Worm (Caenorhabditis elegans) whole organism, L3 larva: ENCODE data around the gene acp-5.
A peak's percentile ranks its signal among the peaks of the same experiment; 100 is the strongest.

Experiments
- R02D3.7 ChIP-seq: fragments of 150-350 bp; optimal IDR thresholded peaks from 2 replicates; lab custom pipeline; 2014; ENCODE audit warnings: missing biosample characterization, missing genetic modification characterization
- ZK546.5 ChIP-seq: sonication (generic microtip); optimal IDR thresholded peaks from 2 replicates; lab custom pipeline; 2017; ENCODE audit warnings: missing biosample characterization, missing genetic modification characterization
- aly-2 ChIP-seq: fragments of 150-350 bp; optimal IDR thresholded peaks from 2 replicates; lab custom pipeline; 2014; ENCODE audit warnings: missing biosample characterization, missing genetic modification characterization
- ama-1 ChIP-seq: fragments of 150-350 bp; optimal IDR thresholded peaks from 2 replicates; lab custom pipeline; 2018
- ceh-16 ChIP-seq: sonication (generic microtip); optimal IDR thresholded peaks from 2 replicates; lab custom pipeline; 2017; ENCODE audit warnings: missing biosample characterization, missing genetic modification characterization
- ceh-28 ChIP-seq: fragments of 150-350 bp; optimal IDR thresholded peaks from 2 replicates; lab custom pipeline; 2014; ENCODE audit warnings: missing biosample characterization, missing genetic modification reagents, missing genetic modification characterization
- ceh-82 ChIP-seq: fragments of 150-350 bp; optimal IDR thresholded peaks from 2 replicates; lab custom pipeline; 2014; ENCODE audit warnings: missing biosample characterization, missing genetic modification characterization
- ceh-9 ChIP-seq: sonication (generic microtip); optimal IDR thresholded peaks from 2 replicates; lab custom pipeline; 2018; ENCODE audit warnings: missing biosample characterization, missing genetic modification characterization
- daf-12 ChIP-seq: fragments of 150-350 bp; optimal IDR thresholded peaks from 2 replicates; lab custom pipeline; 2014; ENCODE audit warnings: missing biosample characterization, missing genetic modification reagents, missing genetic modification characterization
- egl-27 ChIP-seq: sonication (generic microtip); optimal IDR thresholded peaks from 4 replicates; lab custom pipeline; 2017; ENCODE audit warnings: missing biosample characterization, missing genetic modification reagents, missing genetic modification characterization
- egl-5 ChIP-seq: fragments of 150-350 bp; optimal IDR thresholded peaks from 2 replicates; lab custom pipeline; 2017; ENCODE audit warnings: missing biosample characterization, missing genetic modification reagents, missing genetic modification characterization, inconsistent platforms
- elt-1 ChIP-seq: fragments of 150-350 bp; optimal IDR thresholded peaks from 2 replicates; lab custom pipeline; 2014; ENCODE audit warnings: missing biosample characterization, missing genetic modification characterization
- elt-2 ChIP-seq: sonication (generic microtip); optimal IDR thresholded peaks from 2 replicates; lab custom pipeline; 2016; ENCODE audit warnings: missing genetic modification reagents, mild to moderate bottlenecking, missing genetic modification characterization, missing compliant biosample characterization
- elt-3 ChIP-seq, 3 experiments: fragments of 150-350 bp in 1 of 3; sonication (generic microtip) in 2 of 3; optimal IDR thresholded peaks; 2 replicates in 2 of 3; 4 replicates in 1 of 3; lab custom pipeline; 2014 to 2017; ENCODE audit warnings: missing biosample characterization in 3 of 3, missing genetic modification characterization in 3 of 3
- eor-1 ChIP-seq, 2 experiments: fragments of 150-350 bp; optimal IDR thresholded peaks; 2 replicates each; lab custom pipeline; 2014 to 2018; ENCODE audit warnings: missing biosample characterization in 2 of 2, missing genetic modification characterization in 2 of 2
- fkh-10 ChIP-seq: sonication (generic microtip); optimal IDR thresholded peaks from 2 replicates; lab custom pipeline; 2017; ENCODE audit warnings: missing biosample characterization, missing genetic modification reagents, missing genetic modification characterization
- fkh-2 ChIP-seq: fragments of 150-350 bp; optimal IDR thresholded peaks from 2 replicates; lab custom pipeline; 2014; ENCODE audit warnings: missing biosample characterization, missing genetic modification reagents, missing genetic modification characterization
- fos-1 ChIP-seq: fragments of 150-350 bp; optimal IDR thresholded peaks from 2 replicates; lab custom pipeline; 2014; ENCODE audit warnings: missing biosample characterization, missing genetic modification characterization
- hmg-11 ChIP-seq: sonication (generic microtip); optimal IDR thresholded peaks from 2 replicates; lab custom pipeline; 2016; ENCODE audit warnings: missing genetic modification characterization, missing compliant biosample characterization
- jun-1 ChIP-seq: fragments of 150-350 bp; optimal IDR thresholded peaks from 2 replicates; lab custom pipeline; 2014; ENCODE audit warnings: missing biosample characterization, missing genetic modification reagents, missing genetic modification characterization
- lin-15B ChIP-seq: fragments of 150-350 bp; optimal IDR thresholded peaks from 2 replicates; lab custom pipeline; 2014; ENCODE audit warnings: missing biosample characterization, missing genetic modification characterization
- lin-39 ChIP-seq: fragments of 150-350 bp; optimal IDR thresholded peaks from 2 replicates; lab custom pipeline; 2018; ENCODE audit warnings: missing biosample characterization, missing genetic modification reagents, missing genetic modification characterization
- lsy-12 ChIP-seq: sonication (generic microtip); optimal IDR thresholded peaks from 2 replicates; lab custom pipeline; 2016; ENCODE audit warnings: mild to moderate bottlenecking, missing genetic modification characterization, missing compliant biosample characterization
- mdl-1 ChIP-seq: fragments of 150-350 bp; optimal IDR thresholded peaks from 2 replicates; lab custom pipeline; 2014; ENCODE audit warnings: missing biosample characterization, missing genetic modification characterization
- mml-1 ChIP-seq: fragments of 150-350 bp; sonication (generic microtip); optimal IDR thresholded peaks from 3 replicates; lab custom pipeline; 2014; ENCODE audit warnings: missing biosample characterization, missing genetic modification characterization
- nfya-1 ChIP-seq: sonication (generic microtip); optimal IDR thresholded peaks from 2 replicates; lab custom pipeline; 2017; ENCODE audit warnings: missing genetic modification characterization, mild to moderate bottlenecking, missing compliant biosample characterization, antibody characterized with exemption, moderate library complexity; ENCODE audit not compliant: insufficient read depth
- nhr-11 ChIP-seq: fragments of 150-350 bp; optimal IDR thresholded peaks from 2 replicates; lab custom pipeline; 2014; ENCODE audit warnings: missing biosample characterization, missing genetic modification characterization
- nhr-12 ChIP-seq: fragments of 150-350 bp; optimal IDR thresholded peaks from 2 replicates; lab custom pipeline; 2014; ENCODE audit warnings: missing biosample characterization, missing genetic modification characterization
- nhr-23 ChIP-seq: fragments of 150-350 bp; optimal IDR thresholded peaks from 2 replicates; lab custom pipeline; 2014; ENCODE audit warnings: missing biosample characterization, missing genetic modification reagents, missing genetic modification characterization
- nhr-237 ChIP-seq: fragments of 150-350 bp; optimal IDR thresholded peaks from 2 replicates; lab custom pipeline; 2014; ENCODE audit warnings: missing biosample characterization, missing genetic modification characterization
- nhr-25 ChIP-seq: sonication (generic microtip); optimal IDR thresholded peaks from 2 replicates; lab custom pipeline; 2017; ENCODE audit warnings: missing biosample characterization, missing genetic modification characterization
- nhr-28 ChIP-seq: fragments of 150-350 bp; optimal IDR thresholded peaks from 2 replicates; lab custom pipeline; 2014; ENCODE audit warnings: missing biosample characterization, missing genetic modification characterization
- nhr-43 ChIP-seq: sonication (generic microtip); optimal IDR thresholded peaks from 2 replicates; lab custom pipeline; 2016; ENCODE audit warnings: mild to moderate bottlenecking, missing genetic modification characterization, missing compliant biosample characterization; ENCODE audit not compliant: poor library complexity, severe bottlenecking
- nhr-67 ChIP-seq: fragments of 150-350 bp; optimal IDR thresholded peaks from 2 replicates; lab custom pipeline; 2014; ENCODE audit warnings: missing biosample characterization, missing genetic modification characterization
- nhr-76 ChIP-seq: fragments of 150-350 bp; sonication (generic microtip); optimal IDR thresholded peaks from 5 replicates; lab custom pipeline; 2014; ENCODE audit warnings: missing biosample characterization, missing genetic modification characterization
- nhr-77 ChIP-seq: fragments of 150-350 bp; optimal IDR thresholded peaks from 2 replicates; lab custom pipeline; 2014; ENCODE audit warnings: missing biosample characterization, missing genetic modification characterization
- pha-4 ChIP-seq: fragments of 150-350 bp; optimal IDR thresholded peaks from 2 replicates; lab custom pipeline; 2014; ENCODE audit warnings: missing biosample characterization, missing genetic modification reagents, missing genetic modification characterization
- pqm-1 ChIP-seq: fragments of 150-350 bp; optimal IDR thresholded peaks from 2 replicates; lab custom pipeline; 2017; ENCODE audit warnings: missing biosample characterization, missing genetic modification characterization, inconsistent platforms
- sea-2 ChIP-seq: fragments of 150-350 bp; sonication (generic microtip); optimal IDR thresholded peaks from 4 replicates; lab custom pipeline; 2014; ENCODE audit warnings: missing biosample characterization, missing genetic modification reagents, missing genetic modification characterization
- skn-1 ChIP-seq: fragments of 150-350 bp; optimal IDR thresholded peaks from 2 replicates; lab custom pipeline; 2014; ENCODE audit warnings: missing biosample characterization, missing genetic modification characterization
- snpc-4 ChIP-seq: fragments of 150-350 bp; optimal IDR thresholded peaks from 2 replicates; lab custom pipeline; 2014; ENCODE audit warnings: missing biosample characterization, missing genetic modification characterization
- tbx-2 ChIP-seq: sonication (generic microtip); optimal IDR thresholded peaks from 2 replicates; lab custom pipeline; 2016; ENCODE audit warnings: mild to moderate bottlenecking, missing genetic modification characterization, missing compliant biosample characterization
- unc-39 ChIP-seq: sonication (generic microtip); optimal IDR thresholded peaks from 4 replicates; lab custom pipeline; 2017; ENCODE audit warnings: missing biosample characterization, missing genetic modification characterization
- unc-62 ChIP-seq: fragments of 150-350 bp; sonication (generic microtip); optimal IDR thresholded peaks from 4 replicates; lab custom pipeline; 2014; ENCODE audit warnings: missing biosample characterization, missing genetic modification reagents, missing genetic modification characterization
- zag-1 ChIP-seq: fragments of 150-350 bp; optimal IDR thresholded peaks from 2 replicates; lab custom pipeline; 2014; ENCODE audit warnings: missing biosample characterization, missing genetic modification characterization
- ztf-11 ChIP-seq: fragments of 150-350 bp; optimal IDR thresholded peaks from 2 replicates; lab custom pipeline; 2014; ENCODE audit warnings: missing biosample characterization, missing genetic modification characterization
- ztf-4 ChIP-seq: fragments of 150-350 bp; optimal IDR thresholded peaks from 2 replicates; lab custom pipeline; 2014; ENCODE audit warnings: missing biosample characterization, missing genetic modification characterization

Gene acp-5

ce11 chrX:5847268-5847667 lies 18.0 kb downstream of the acp-5 start:
- TF ChIP-seq nhr-237 (no peak), elt-2 (tag; lab: Kevin White, UChicago) (no peak), fkh-2 (tag; lab: Kevin White, UChicago) (no peak), ZK546.5 (tag; lab: Kevin White, UChicago) (no peak), unc-62 (GFP tag; lab: Kevin White, UChicago) (no peak), skn-1 (no peak), eor-1 (tag; optimal IDR thresholded peaks at IDR 0.05; lab: Kevin White, UChicago) (no peak), pha-4 (no peak), elt-3 (tag; optimal IDR thresholded peaks at IDR 0.05; lab: Kevin White, UChicago) (no peak), lsy-12 (no peak), nfya-1 (peak; percentile 48), ceh-9 (no peak), mml-1 (tag; lab: Kevin White, UChicago) (no peak), nhr-28 (tag; lab: Kevin White, UChicago) (no peak), fkh-10 (GFP tag; lab: Kevin White, UChicago) (peak; percentile 21), jun-1 (tag; lab: Kevin White, UChicago) (no peak), pqm-1 (tag; lab: Kevin White, UChicago) (no peak), mdl-1 (tag; lab: Kevin White, UChicago) (no peak), tbx-2 (tag; lab: Kevin White, UChicago) (no peak), fos-1 (tag; lab: Kevin White, UChicago) (no peak), nhr-12 (tag; lab: Kevin White, UChicago) (no peak), nhr-23 (tag; lab: Kevin White, UChicago) (no peak), R02D3.7 (tag; lab: Kevin White, UChicago) (no peak), hmg-11 (peak; percentile 21), ceh-16 (tag; lab: Kevin White, UChicago) (no peak), ama-1 (lab: Kevin White, UChicago) (no peak), daf-12 (no peak), lin-39 (peak; percentile 78), zag-1 (tag; lab: Kevin White, UChicago) (no peak), nhr-43 (tag; lab: Kevin White, UChicago) (no peak), lin-15B (tag; lab: Kevin White, UChicago) (no peak), nhr-76 (tag; lab: Kevin White, UChicago) (no peak), nhr-11 (tag; lab: Kevin White, UChicago) (no peak), aly-2 (no peak), ztf-4 (no peak), sea-2 (GFP tag; lab: Kevin White, UChicago) (no peak), nhr-77 (tag; lab: Kevin White, UChicago) (no peak), nhr-67 (tag; lab: Kevin White, UChicago) (no peak), ceh-28 (peak; percentile 6), ztf-11 (no peak), unc-39 (tag; lab: Kevin White, UChicago) (no peak), egl-27 (no peak), ceh-82 (tag; lab: Kevin White, UChicago) (no peak), elt-1 (no peak), snpc-4 (no peak), nhr-25 (no peak), egl-5 (peak; percentile 21)
- TF ChIP-seq, all 47 proteins: peak for 6

DNA sequence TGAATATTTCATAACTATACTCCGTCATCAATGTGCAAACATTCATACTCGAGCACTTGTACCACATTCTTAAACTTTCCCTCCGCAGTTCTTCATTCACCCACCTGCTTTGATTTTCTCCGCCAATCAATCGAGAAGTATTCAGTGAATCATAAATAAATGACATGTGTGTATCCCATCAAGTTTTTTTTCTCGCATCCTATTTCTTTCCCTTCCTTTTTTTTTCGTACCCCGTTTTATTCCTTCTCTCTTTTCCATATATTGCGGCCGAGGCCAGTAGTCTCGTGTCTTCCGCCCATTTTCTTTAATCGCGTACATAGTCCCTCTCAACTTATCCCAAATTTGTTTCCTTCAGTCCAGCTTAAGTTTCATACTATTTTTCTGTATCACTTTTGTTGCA lies 19.5 kb downstream of the acp-5 start, which contains the start of gene atat-2:
Gene atat-2, plus strand, starts transcription at position 398 of the 400 bp plus-strand sequence.
- TF ChIP-seq lin-39 (peak; percentile 5), ceh-9 (no peak), hmg-11 (peak; percentile 4), tbx-2 (tag; lab: Kevin White, UChicago) (peak; percentile 12), nhr-23 (tag; lab: Kevin White, UChicago) (peak; percentile 51), nhr-43 (tag; lab: Kevin White, UChicago) (peak; percentile 39)
